Worm (Caenorhabditis elegans) whole organism, L3 larva: Measurements from ENCODE around the gene K10D11.7.

ENCODE experiments used
- aly-2 ChIP-seq: fragments of 150-350 bp; optimal IDR thresholded peaks from 2 replicates; lab custom pipeline; 2014; ENCODE audit warnings: missing biosample characterization, missing genetic modification characterization
- elt-1 ChIP-seq: fragments of 150-350 bp; optimal IDR thresholded peaks from 2 replicates; lab custom pipeline; 2014; ENCODE audit warnings: missing biosample characterization, missing genetic modification characterization
- mdl-1 ChIP-seq: fragments of 150-350 bp; optimal IDR thresholded peaks from 2 replicates; lab custom pipeline; 2014; ENCODE audit warnings: missing biosample characterization, missing genetic modification characterization
- nhr-11 ChIP-seq: fragments of 150-350 bp; optimal IDR thresholded peaks from 2 replicates; lab custom pipeline; 2014; ENCODE audit warnings: missing biosample characterization, missing genetic modification characterization
- nhr-237 ChIP-seq: fragments of 150-350 bp; optimal IDR thresholded peaks from 2 replicates; lab custom pipeline; 2014; ENCODE audit warnings: missing biosample characterization, missing genetic modification characterization
- nhr-28 ChIP-seq: fragments of 150-350 bp; optimal IDR thresholded peaks from 2 replicates; lab custom pipeline; 2014; ENCODE audit warnings: missing biosample characterization, missing genetic modification characterization
- pqm-1 ChIP-seq: fragments of 150-350 bp; optimal IDR thresholded peaks from 2 replicates; lab custom pipeline; 2017; ENCODE audit warnings: missing biosample characterization, missing genetic modification characterization, inconsistent platforms
- sea-2 ChIP-seq: fragments of 150-350 bp; sonication (generic microtip); optimal IDR thresholded peaks from 4 replicates; lab custom pipeline; 2014; ENCODE audit warnings: missing biosample characterization, missing genetic modification reagents, missing genetic modification characterization
- skn-1 ChIP-seq: fragments of 150-350 bp; optimal IDR thresholded peaks from 2 replicates; lab custom pipeline; 2014; ENCODE audit warnings: missing biosample characterization, missing genetic modification characterization
- snpc-4 ChIP-seq: fragments of 150-350 bp; optimal IDR thresholded peaks from 2 replicates; lab custom pipeline; 2014; ENCODE audit warnings: missing biosample characterization, missing genetic modification characterization
- unc-62 ChIP-seq: fragments of 150-350 bp; sonication (generic microtip); optimal IDR thresholded peaks from 4 replicates; lab custom pipeline; 2014; ENCODE audit warnings: missing biosample characterization, missing genetic modification reagents, missing genetic modification characterization
- zag-1 ChIP-seq: fragments of 150-350 bp; optimal IDR thresholded peaks from 2 replicates; lab custom pipeline; 2014; ENCODE audit warnings: missing biosample characterization, missing genetic modification characterization

ce11 chrIV:12989355-12989754 is 6.4 kb downstream of the K10D11.7 start, which contains the start of gene K10D11.6:
- TF ChIP-seq pqm-1 (tag; lab: Kevin White, UChicago) (peak; percentile 15), snpc-4 (no peak), sea-2 (GFP tag; lab: Kevin White, UChicago) (no peak), nhr-28 (no peak), mdl-1 (tag; lab: Kevin White, UChicago) (no peak), nhr-237 (no peak), skn-1 (no peak), aly-2 (tag; lab: Kevin White, UChicago) (no peak), unc-62 (GFP tag; lab: Kevin White, UChicago) (no peak), nhr-11 (tag; lab: Kevin White, UChicago) (no peak), zag-1 (no peak), elt-1 (no peak)
